Fruit fly (Drosophila melanogaster) whole organism, wandering third instar larva: ENCODE data around the gene CG31954.

Experiments
- Abd-B ChIP-seq: fragments of >200 bp; optimal IDR thresholded peaks from 2 replicates; lab custom pipeline; 2017; ENCODE audit warnings: missing biosample characterization, missing genetic modification characterization
- dl ChIP-seq, 2 experiments: fragments of 175-275, 200-275 bp in 1 of 2; fragments of 200-275 bp in 1 of 2; sonication (Bioruptor generic); optimal IDR thresholded peaks; lab custom pipeline; 2018; ENCODE audit warnings: mild to moderate bottlenecking in 2 of 2, missing biosample characterization in 2 of 2, missing genetic modification characterization in 2 of 2, moderate library complexity in 2 of 2; ENCODE audit not compliant: partially characterized antibody in 2 of 2, insufficient read depth in 1 of 2
- h ChIP-seq: fragments of 200-800 bp; sonication (Bioruptor generic); optimal IDR thresholded peaks from 3 replicates; lab custom pipeline; 2016; ENCODE audit warnings: missing biosample characterization, mild to moderate bottlenecking, missing genetic modification characterization
- pan ChIP-seq: fragments of >200 bp; optimal IDR thresholded peaks from 2 replicates; lab custom pipeline; 2017
- sv ChIP-seq: fragments of 200-800 bp; sonication (Bioruptor generic); optimal IDR thresholded peaks from 3 replicates; lab custom pipeline; 2016; ENCODE audit warnings: missing biosample characterization, missing genetic modification characterization
- woc ChIP-seq: sonication (Bioruptor generic); optimal IDR thresholded peaks from 2 replicates; lab custom pipeline; 2016; ENCODE audit warnings: missing biosample characterization, mild to moderate bottlenecking, missing genetic modification characterization

DNA sequence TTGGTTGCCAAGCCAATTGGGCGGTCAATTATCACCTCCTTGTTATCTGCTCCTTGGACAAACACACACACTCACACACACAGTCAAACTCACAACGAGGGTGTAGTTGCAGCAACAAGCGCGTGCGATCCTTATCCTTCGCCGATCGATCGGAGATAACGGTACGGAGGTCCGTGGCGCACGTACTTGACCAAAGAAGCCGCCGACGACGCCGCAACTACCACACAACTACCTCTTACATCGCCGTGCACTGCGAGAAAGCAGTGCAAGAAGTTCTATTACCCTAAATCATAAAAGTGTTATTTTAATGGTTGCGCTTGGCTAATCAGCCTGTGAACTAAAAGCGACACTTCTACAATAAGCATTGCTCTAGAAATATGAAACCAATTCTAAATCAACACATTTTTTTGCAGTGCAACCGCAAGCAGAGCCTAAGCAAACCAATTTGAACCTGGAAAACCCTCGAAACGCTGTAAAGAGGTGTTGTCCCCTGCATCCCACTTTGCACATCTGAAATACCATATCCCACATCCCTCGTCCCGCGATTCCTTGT, 23.1 kb upstream of the CG31954 start:
- peak; percentile 19 for TF ChIP-seq h
- TF ChIP-seq woc = no peak
- TF ChIP-seq sv (GFP tag; lab: Kevin White, UChicago) = no peak
- no peak for TF ChIP-seq Abd-B (GFP tag; lab: Kevin White, UChicago)
- no peak for TF ChIP-seq dl (GFP tag; optimal IDR thresholded peaks at IDR 0.05; lab: Kevin White, UChicago; ENCODE audit: insufficient read depth in 1 of 2, partially characterized antibody in 2 of 2)
- TF ChIP-seq pan (lab: Kevin White, UChicago) = no peak
